Fruit fly (Drosophila melanogaster) ovary, adult (tissue): ENCODE measurements around the gene Mcm6.

Experiments
- CG17801 ChIP-seq: fragments of 200-800 bp; optimal IDR thresholded peaks from 2 replicates; lab custom pipeline; 2019; ENCODE audit warnings: missing biosample characterization, mild to moderate bottlenecking, missing genetic modification characterization, moderate library complexity; ENCODE audit not compliant: partially characterized antibody

The Mcm6 gene

DNA sequence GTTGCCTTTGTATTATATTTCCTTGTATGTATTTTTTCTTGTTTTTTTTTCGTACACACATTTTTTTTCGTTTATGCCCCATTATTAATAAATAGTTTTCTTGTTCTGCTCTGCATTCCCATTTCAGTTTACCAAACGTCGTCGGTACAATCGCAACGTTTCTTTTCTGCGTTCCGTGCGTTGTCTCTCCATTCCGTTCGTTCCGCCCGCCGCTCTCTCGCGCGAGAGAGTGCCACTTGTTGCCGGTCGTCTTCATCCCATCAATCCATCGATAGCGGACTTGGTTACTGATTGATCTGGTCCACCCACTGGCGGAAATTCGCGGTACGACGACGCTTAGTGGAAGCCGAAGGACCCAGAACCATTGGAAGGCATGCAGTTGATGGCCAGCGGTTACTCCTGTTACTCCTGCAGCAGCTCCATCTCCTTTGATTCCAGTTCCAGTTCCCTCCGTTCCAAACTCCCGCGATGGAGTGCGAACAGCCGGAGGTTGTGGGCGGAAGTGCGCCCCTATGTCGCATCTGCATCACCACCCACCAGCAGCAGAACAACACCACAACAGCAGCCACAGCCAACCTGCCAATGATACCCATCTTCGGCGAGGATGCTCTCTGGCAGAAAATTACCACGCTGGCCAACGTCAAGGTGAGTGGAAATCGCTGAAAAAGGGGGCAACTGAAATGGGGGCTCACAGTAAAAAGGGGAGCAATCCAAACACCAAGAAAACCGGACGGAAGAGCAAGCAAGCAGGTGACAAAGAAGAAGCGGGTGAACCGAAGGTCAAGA is 35.3 kb downstream of the Mcm6 start:
- no peak for TF ChIP-seq CG17801 (GFP tag; lab: Kevin White, UChicago)

- TF ChIP-seq CG17801 (GFP tag; lab: Kevin White, UChicago), result no peak
Measured at dm6 chrX:6710258-6710657, 36.1 kb downstream of the Mcm6 start.

DNA sequence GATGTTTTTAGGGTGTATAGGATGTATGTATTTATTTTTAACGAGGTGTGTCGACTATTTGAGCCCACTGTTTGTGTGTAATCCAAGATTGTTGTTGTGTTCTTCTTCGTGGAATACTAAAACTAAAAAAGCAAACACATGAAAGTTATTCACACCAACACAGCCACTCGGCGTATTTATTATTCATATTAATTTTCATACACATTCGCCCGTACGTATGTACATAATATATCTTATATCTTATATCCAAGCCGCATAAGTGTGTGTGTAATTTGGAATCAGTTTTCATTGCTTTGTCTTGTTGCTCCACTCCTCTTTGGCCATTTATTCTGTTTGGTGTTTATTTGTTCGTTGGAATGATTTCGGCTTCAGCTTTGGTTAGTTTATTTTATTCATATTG is 36.5 kb downstream of the Mcm6 start:
- TF ChIP-seq CG17801 (GFP tag; lab: Kevin White, UChicago), result no peak

- peak; percentile 59 for TF ChIP-seq CG17801 (GFP tag; lab: Kevin White, UChicago)
Measured at dm6 chrX:6711295-6711694, 37.1 kb downstream of the Mcm6 start.

dm6 chrX:6716170-6716569 is 42.0 kb downstream of the Mcm6 start:
- no peak for TF ChIP-seq CG17801 (GFP tag; lab: Kevin White, UChicago)

DNA sequence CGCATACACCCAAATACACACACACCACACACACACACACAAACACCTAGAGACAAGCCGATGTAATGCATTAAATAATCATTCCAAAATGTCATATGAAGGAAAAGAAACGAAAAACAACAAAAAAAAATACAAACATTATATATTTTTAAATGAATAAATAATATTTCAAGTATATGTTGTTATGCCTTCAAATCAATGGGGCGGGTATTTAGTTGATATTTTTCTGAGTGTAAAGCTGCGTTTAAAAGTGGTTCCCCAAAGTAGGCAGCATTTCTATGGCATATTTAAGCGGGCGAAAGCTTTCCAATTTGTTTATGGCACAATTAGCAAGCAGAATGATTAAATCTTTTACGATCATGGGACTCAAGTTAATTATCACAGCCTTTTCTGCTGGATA is 45.1 kb downstream of the Mcm6 start:
- TF ChIP-seq CG17801 (GFP tag; lab: Kevin White, UChicago), result peak; percentile 49

DNA sequence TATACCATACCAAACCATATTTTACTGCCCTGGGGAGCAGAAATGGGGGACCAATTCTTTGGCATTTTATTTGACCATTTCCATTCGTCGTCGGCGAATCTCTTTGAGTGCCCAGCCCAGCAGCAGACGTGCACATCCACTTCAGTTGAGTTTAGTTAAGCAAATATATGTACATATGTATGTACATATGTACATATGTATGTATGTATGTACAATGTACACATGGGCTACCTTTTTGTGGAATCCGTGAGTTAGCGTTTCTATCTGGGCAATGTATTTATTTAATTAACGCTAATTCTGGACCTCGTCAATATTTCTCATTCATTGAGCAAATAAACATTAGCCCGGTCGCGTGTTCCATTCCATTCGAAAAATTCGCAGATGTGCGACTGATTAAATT is 45.8 kb downstream of the Mcm6 start:
- no peak for TF ChIP-seq CG17801 (GFP tag; lab: Kevin White, UChicago)

DNA sequence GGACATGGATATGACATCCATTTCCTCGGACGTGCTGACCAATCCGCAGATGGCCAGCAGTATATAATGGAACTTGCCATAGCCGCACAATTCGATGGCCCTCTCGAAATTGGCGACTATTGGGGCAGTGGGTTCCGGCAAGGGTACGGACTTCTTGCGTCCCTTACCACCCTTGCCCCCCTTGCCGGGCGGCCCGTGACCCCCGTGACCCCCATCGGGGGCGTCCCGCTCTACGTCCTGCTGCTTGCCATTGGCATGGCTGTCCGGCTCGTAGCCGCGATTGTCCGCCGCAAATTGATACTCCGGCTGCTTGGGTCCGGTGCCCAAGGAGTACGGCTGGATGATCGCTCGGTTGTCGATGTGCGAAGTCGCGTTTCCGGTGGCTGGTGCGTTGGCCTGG is 49.4 kb downstream of the Mcm6 start:
- no peak for TF ChIP-seq CG17801 (GFP tag; lab: Kevin White, UChicago)

DNA sequence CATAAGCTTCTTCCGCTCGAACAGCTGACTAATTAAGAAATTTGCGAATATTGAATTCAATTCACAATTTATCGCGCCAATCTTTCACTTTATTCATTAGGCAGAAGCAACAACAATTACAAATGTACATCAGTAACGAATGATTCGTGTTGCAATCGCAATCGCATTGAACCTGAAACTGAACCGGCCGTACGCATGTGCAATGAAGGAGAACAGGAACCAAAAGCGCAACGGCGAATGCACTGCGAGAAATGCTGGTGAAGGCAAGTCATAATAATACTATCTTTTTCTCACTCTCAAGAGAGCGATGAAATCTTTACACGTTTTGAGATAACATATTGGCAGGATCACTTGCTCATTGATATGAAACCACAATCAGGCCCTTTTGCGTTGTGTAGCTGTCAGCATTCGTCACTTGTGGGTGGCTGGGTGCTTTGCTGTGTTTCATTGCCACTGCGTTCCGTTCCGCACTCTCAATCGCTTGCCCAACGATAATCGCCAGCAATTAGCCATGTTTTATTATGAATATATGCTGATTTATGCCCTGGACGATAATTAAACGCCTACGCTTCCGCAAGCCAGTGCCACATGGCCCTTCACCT is 50.8 kb downstream of the Mcm6 start:
- TF ChIP-seq CG17801 (GFP tag; lab: Kevin White, UChicago), result no peak
